Fruit fly (Drosophila melanogaster) whole organism, embryonic: ENCODE data around the gene Peritrophin-15a.
A peak's percentile ranks its signal among the peaks of the same experiment; 100 is the strongest.

ENCODE experiments used
- Adf1 ChIP-seq: fragments of 200-800 bp; sonication (Bioruptor generic); IDR thresholded peaks from 2 replicates; pipeline ENCODE4 v1.3.6; 2022; ENCODE audit warnings: missing biosample characterization, missing genetic modification characterization
- Antp ChIP-seq: fragments of 200-800 bp; sonication (Bioruptor generic); optimal IDR thresholded peaks from 3 replicates; lab custom pipeline; 2016; ENCODE audit warnings: missing biosample characterization, missing genetic modification characterization
- B-H2 ChIP-seq: fragments of 200-800 bp; sonication (Bioruptor generic); optimal IDR thresholded peaks from 2 replicates; lab custom pipeline; 2018; ENCODE audit warnings: missing biosample characterization, mild to moderate bottlenecking, missing genetic modification characterization
- BEAF-32 ChIP-seq: fragments of 200-800 bp; sonication (Bioruptor generic); optimal IDR thresholded peaks from 3 replicates; lab custom pipeline; 2017; ENCODE audit warnings: missing biosample characterization, missing genetic modification characterization, mild to moderate bottlenecking, moderate library complexity, missing genetic modification reagents
- Bdp1 ChIP-seq: fragments of 200-800 bp; sonication (Bioruptor generic); optimal IDR thresholded peaks from 3 replicates; lab custom pipeline; 2016; ENCODE audit warnings: missing biosample characterization, missing genetic modification characterization
- Bgb ChIP-seq: fragments of 200-800 bp; sonication (Bioruptor generic); IDR thresholded peaks from 2 replicates; pipeline ENCODE4 v1.3.6; 2022; ENCODE audit warnings: missing biosample characterization, missing genetic modification characterization; ENCODE audit not compliant: partially characterized antibody
- CG10267 ChIP-seq: fragments of 200-800 bp; sonication (Bioruptor generic); optimal IDR thresholded peaks from 2 replicates; lab custom pipeline; 2018; ENCODE audit warnings: missing biosample characterization, mild to moderate bottlenecking, missing genetic modification characterization, moderate library complexity
- CG10543 ChIP-seq: fragments of 200-800 bp; sonication (Bioruptor generic); optimal IDR thresholded peaks from 3 replicates; lab custom pipeline; 2017; ENCODE audit warnings: missing biosample characterization, mild to moderate bottlenecking, missing genetic modification characterization, moderate library complexity
- CG13287 ChIP-seq: fragments of 200-800 bp; sonication (Bioruptor generic); IDR thresholded peaks from 2 replicates; pipeline ENCODE4 v1.3.6; 2022; ENCODE audit warnings: missing biosample characterization, missing genetic modification characterization; ENCODE audit not compliant: partially characterized antibody
- CG14710 ChIP-seq: fragments of 200-800 bp; sonication (Bioruptor generic); optimal IDR thresholded peaks from 3 replicates; lab custom pipeline; 2019; ENCODE audit warnings: missing biosample characterization, mild to moderate bottlenecking, missing genetic modification characterization, moderate library complexity
- CG17361 ChIP-seq: fragments of 200-800 bp; sonication (Bioruptor generic); IDR thresholded peaks from 3 replicates; pipeline ENCODE4 v1.3.6; 2022; ENCODE audit warnings: missing biosample characterization, missing genetic modification characterization
- CG17385 ChIP-seq: fragments of 200-800 bp; sonication (Bioruptor generic); optimal IDR thresholded peaks from 3 replicates; lab custom pipeline; 2018; ENCODE audit warnings: missing biosample characterization, mild to moderate bottlenecking, missing genetic modification characterization
- CG17829 ChIP-seq: fragments of 200-800 bp; optimal IDR thresholded peaks from 2 replicates; lab custom pipeline; 2019; ENCODE audit warnings: missing biosample characterization, mild to moderate bottlenecking, missing genetic modification characterization, moderate library complexity
- CG31224 ChIP-seq: fragments of 200-800 bp; sonication (Bioruptor generic); IDR thresholded peaks from 2 replicates; pipeline ENCODE4 v1.3.6; 2022; ENCODE audit warnings: missing biosample characterization, missing genetic modification characterization
- CG34422 ChIP-seq: fragments of 200-800 bp; sonication (Bioruptor generic); IDR thresholded peaks from 3 replicates; pipeline ENCODE4 v1.3.6; 2022; ENCODE audit warnings: missing biosample characterization, missing genetic modification characterization
- CG4282 ChIP-seq: fragments of 200-800 bp; sonication (Bioruptor generic); optimal IDR thresholded peaks from 2 replicates; lab custom pipeline; 2016; ENCODE audit warnings: missing biosample characterization, missing genetic modification characterization
- CG7786 ChIP-seq: fragments of 200-800 bp; sonication (Bioruptor generic); optimal IDR thresholded peaks from 2 replicates; lab custom pipeline; 2016; ENCODE audit warnings: missing biosample characterization, missing genetic modification characterization
- CG8089 ChIP-seq: fragments of 200-800 bp; sonication (Bioruptor generic); optimal IDR thresholded peaks from 3 replicates; lab custom pipeline; 2016; ENCODE audit warnings: missing biosample characterization, missing genetic modification characterization
- CG8924 ChIP-seq: fragments of 200-800 bp; optimal IDR thresholded peaks from 3 replicates; lab custom pipeline; 2019; ENCODE audit warnings: missing biosample characterization, mild to moderate bottlenecking, missing genetic modification characterization, moderate library complexity
- CG9932 ChIP-seq: fragments of 200-800 bp; sonication (Bioruptor generic); IDR thresholded peaks from 2 replicates; pipeline ENCODE4 v1.3.6; 2022; ENCODE audit warnings: missing biosample characterization, missing genetic modification characterization
- Dll ChIP-seq: fragments of 200-800 bp; sonication (Bioruptor generic); IDR thresholded peaks from 4 replicates; pipeline ENCODE4 v1.3.6; 2022; ENCODE audit warnings: missing biosample characterization, missing genetic modification characterization; ENCODE audit not compliant: partially characterized antibody
- Dp ChIP-seq: fragments of 200-800 bp; sonication (Bioruptor generic); optimal IDR thresholded peaks from 2 replicates; lab custom pipeline; 2018; ENCODE audit warnings: missing biosample characterization, mild to moderate bottlenecking, missing genetic modification characterization, moderate library complexity
- Dref ChIP-seq: fragments of 200-800 bp; sonication (Bioruptor generic); IDR thresholded peaks from 2 replicates; pipeline ENCODE4 v1.3.6; 2022; ENCODE audit warnings: missing biosample characterization, missing genetic modification characterization
- E2f2 ChIP-seq: fragments of 200-800 bp; sonication (Bioruptor generic); IDR thresholded peaks from 2 replicates; pipeline ENCODE4 v1.3.6; 2022; ENCODE audit warnings: missing biosample characterization, missing genetic modification characterization
- Fer1 ChIP-seq: fragments of 200-800 bp; sonication (Bioruptor generic); optimal IDR thresholded peaks from 2 replicates; lab custom pipeline; 2017; ENCODE audit warnings: missing biosample characterization, mild to moderate bottlenecking, missing genetic modification characterization
- H2.0 ChIP-seq: fragments of 200-800 bp; sonication (Bioruptor generic); IDR thresholded peaks from 2 replicates; pipeline ENCODE4 v1.3.6; 2022; ENCODE audit warnings: missing biosample characterization, missing genetic modification characterization
- HmgZ ChIP-seq: fragments of 200-800 bp; sonication (Bioruptor generic); optimal IDR thresholded peaks from 2 replicates; lab custom pipeline; 2018; ENCODE audit warnings: missing biosample characterization, mild to moderate bottlenecking, missing genetic modification characterization
- MESR4 ChIP-seq: fragments of 200-800 bp; sonication (Bioruptor generic); optimal IDR thresholded peaks from 2 replicates; lab custom pipeline; 2018; ENCODE audit warnings: missing biosample characterization, mild to moderate bottlenecking, missing genetic modification characterization, moderate library complexity
- Myb ChIP-seq: fragments of 200-800 bp; sonication (Bioruptor generic); optimal IDR thresholded peaks from 2 replicates; lab custom pipeline; 2016; ENCODE audit warnings: missing biosample characterization, missing genetic modification characterization
- NC2β ChIP-seq: fragments of 200-800 bp; sonication (Bioruptor generic); optimal IDR thresholded peaks from 2 replicates; lab custom pipeline; 2016; ENCODE audit warnings: missing biosample characterization, missing genetic modification characterization
- Opbp ChIP-seq: fragments of 200-800 bp; sonication (Bioruptor generic); IDR thresholded peaks from 3 replicates; pipeline ENCODE4 v1.3.6; 2022; ENCODE audit warnings: missing biosample characterization, missing genetic modification characterization; ENCODE audit not compliant: partially characterized antibody
- Xbp1 ChIP-seq: fragments of 200-800 bp; sonication (Bioruptor generic); optimal IDR thresholded peaks from 3 replicates; lab custom pipeline; 2016; ENCODE audit warnings: missing biosample characterization, mild to moderate bottlenecking, missing genetic modification characterization
- Xrp1 ChIP-seq: fragments of 200-800 bp; sonication (Bioruptor generic); IDR thresholded peaks from 2 replicates; pipeline ENCODE4 v1.3.6; 2022; ENCODE audit warnings: missing biosample characterization, missing genetic modification characterization
- amos ChIP-seq: fragments of 200-800 bp; sonication (Bioruptor generic); IDR thresholded peaks from 2 replicates; pipeline ENCODE4 v1.3.6; 2022; ENCODE audit warnings: missing biosample characterization, missing genetic modification characterization; ENCODE audit not compliant: partially characterized antibody
- ci ChIP-seq: fragments of 200-800 bp; sonication (Bioruptor generic); IDR thresholded peaks from 3 replicates; pipeline ENCODE4 v1.3.6; 2022; ENCODE audit warnings: missing biosample characterization, missing genetic modification characterization
- crc ChIP-seq: fragments of 200-800 bp; sonication (Bioruptor generic); optimal IDR thresholded peaks from 2 replicates; lab custom pipeline; 2016; ENCODE audit warnings: missing biosample characterization, missing genetic modification characterization
- dm ChIP-seq: fragments of 200-800 bp; sonication (Bioruptor generic); optimal IDR thresholded peaks from 3 replicates; lab custom pipeline; 2016; ENCODE audit warnings: missing biosample characterization, missing genetic modification characterization
- dpn ChIP-seq, 2 experiments: fragments of 200-800 bp; sonication (Bioruptor generic); optimal IDR thresholded peaks; 3 replicates each; lab custom pipeline; 2016; ENCODE audit warnings: missing biosample characterization in 2 of 2, missing genetic modification characterization in 2 of 2
- fu2 ChIP-seq: fragments of 200-800 bp; sonication (Bioruptor generic); optimal IDR thresholded peaks from 2 replicates; lab custom pipeline; 2016; ENCODE audit warnings: missing biosample characterization, missing genetic modification characterization
- hb ChIP-seq: fragments of 200-800 bp; sonication (Bioruptor generic); IDR thresholded peaks from 3 replicates; pipeline ENCODE4 v1.3.6; 2022; ENCODE audit warnings: missing biosample characterization, missing genetic modification characterization; ENCODE audit not compliant: partially characterized antibody
- jumu ChIP-seq: fragments of 200-800 bp; sonication (Bioruptor generic); optimal IDR thresholded peaks from 3 replicates; lab custom pipeline; 2016; ENCODE audit warnings: missing biosample characterization, missing genetic modification characterization
- klu ChIP-seq: fragments of 200-800 bp; sonication (Bioruptor generic); IDR thresholded peaks from 2 replicates; pipeline ENCODE4 v1.3.6; 2022; ENCODE audit warnings: missing biosample characterization, missing genetic modification characterization
- maf-S ChIP-seq: fragments of 200-800 bp; sonication (Bioruptor generic); optimal IDR thresholded peaks from 2 replicates; lab custom pipeline; 2016; ENCODE audit warnings: missing biosample characterization, missing genetic modification characterization
- slbo ChIP-seq: fragments of 200-800 bp; sonication (Bioruptor generic); IDR thresholded peaks from 2 replicates; pipeline ENCODE4 v1.3.6; 2022; ENCODE audit warnings: missing biosample characterization, missing genetic modification characterization
- so ChIP-seq: fragments of 200-800 bp; sonication (Bioruptor generic); IDR thresholded peaks from 3 replicates; pipeline ENCODE4 v1.3.6; 2022; ENCODE audit warnings: missing biosample characterization, missing genetic modification characterization
- sob ChIP-seq: fragments of 200-800 bp; sonication (Bioruptor generic); IDR thresholded peaks from 2 replicates; pipeline ENCODE4 v1.3.6; 2022; ENCODE audit warnings: missing biosample characterization, missing genetic modification characterization
- tin ChIP-seq: fragments of 200-800 bp; sonication (Bioruptor generic); optimal IDR thresholded peaks from 3 replicates; lab custom pipeline; 2016; ENCODE audit warnings: missing biosample characterization, missing genetic modification characterization
- tna ChIP-seq: fragments of 200-800 bp; sonication (Bioruptor generic); IDR thresholded peaks from 2 replicates; pipeline ENCODE4 v1.3.6; 2022; ENCODE audit warnings: missing biosample characterization, missing genetic modification characterization; ENCODE audit not compliant: partially characterized antibody
- trem ChIP-seq: fragments of 200-800 bp; optimal IDR thresholded peaks from 3 replicates; lab custom pipeline; 2019; ENCODE audit warnings: missing biosample characterization, mild to moderate bottlenecking, missing genetic modification characterization, moderate library complexity
- vvl ChIP-seq: fragments of 200-800 bp; sonication (Bioruptor generic); IDR thresholded peaks from 2 replicates; pipeline ENCODE4 v1.3.6; 2022; ENCODE audit warnings: missing biosample characterization, missing genetic modification characterization

Gene Peritrophin-15a

dm6 chr2L:8437176-8437575 is 41.3 kb upstream of the Peritrophin-15a start, which contains the start of the genes D12 and Chrac-14:
Gene D12 (minus strand): TSS chr2L:8437365.
Gene Chrac-14 (plus strand): TSS chr2L:8437405.
- TF ChIP-seq jumu (GFP tag; lab: Kevin White, UChicago) (peak; percentile 36), Myb (GFP tag; lab: Kevin White, UChicago) (peak; percentile 54), amos (peak; percentile 30; the same call in 1 of the 2 replicates), BEAF-32 (GFP tag; lab: Kevin White, UChicago) (peak; percentile 26), CG31224 (no peak), H2.0 (GFP tag; lab: Robert Waterston, UW) (peak; percentile 37; the same call in 1 of the 2 replicates), CG7786 (peak; percentile 14), CG10543 (GFP tag; lab: Kevin White, UChicago) (no peak), ci (GFP tag; lab: Robert Waterston, UW) (peak; percentile 64; the same call in 1 of the 3 replicates), maf-S (GFP tag; lab: Kevin White, UChicago) (peak; percentile 32), slbo (GFP tag; lab: Robert Waterston, UW) (peak; percentile 37; the same call in 1 of the 2 replicates), MESR4 (peak; percentile 42), Adf1 (GFP tag; lab: Robert Waterston, UW) (0 out of 2 replicates have a peak, but pooled peaks have one; percentile 16), dpn (GFP tag; optimal IDR thresholded peaks at IDR 0.05; lab: Kevin White, UChicago) (peak in 1 of 2 experiments; percentile 5), HmgZ (tag; lab: Kevin White, UChicago) (peak; percentile 18), CG13287 (GFP tag; lab: Robert Waterston, UW) (0 out of 2 replicates have a peak, but pooled peaks have one; percentile 33), trem (tag; lab: Kevin White, UChicago) (peak; percentile 49), tin (GFP tag; lab: Kevin White, UChicago) (peak; percentile 27), sob (peak; percentile 69; the same call in 1 of the 2 replicates), hb (no peak), Antp (GFP tag; lab: Kevin White, UChicago) (peak; percentile 56), CG4282 (peak; percentile 0), Bdp1 (peak; percentile 16), Bgb (GFP tag; lab: Robert Waterston, UW) (peak; percentile 9; the same call in 1 of the 2 replicates), Dll (GFP tag; lab: Robert Waterston, UW) (0 out of 4 replicates have a peak, but pooled peaks have one; percentile 26), crc (GFP tag; lab: Kevin White, UChicago) (no peak), CG14710 (tag; lab: Kevin White, UChicago) (peak; percentile 29), B-H2 (GFP tag; lab: Kevin White, UChicago) (peak; percentile 15), CG34422 (GFP tag; lab: Robert Waterston, UW) (peak; percentile 39; the same call in 1 of the 3 replicates), NC2β (GFP tag; lab: Kevin White, UChicago) (peak; percentile 11), CG17361 (GFP tag; lab: Robert Waterston, UW) (no peak), CG8089 (GFP tag; lab: Kevin White, UChicago) (peak; percentile 18), E2f2 (GFP tag; lab: Robert Waterston, UW) (peak; percentile 73), dm (GFP tag; lab: Kevin White, UChicago) (peak; percentile 24), CG9932 (GFP tag; lab: Robert Waterston, UW) (peak; percentile 39; the same call in 1 of the 2 replicates), CG8924 (tag; lab: Kevin White, UChicago) (no peak), CG17385 (GFP tag; lab: Kevin White, UChicago) (no peak), vvl (GFP tag; lab: Robert Waterston, UW) (0 out of 2 replicates have a peak, but pooled peaks have one; percentile 17), klu (GFP tag; lab: Robert Waterston, UW) (no peak), Dref (0 out of 2 replicates have a peak, but pooled peaks have one; percentile 15), Opbp (0 out of 3 replicates have a peak, but pooled peaks have one; percentile 7), so (GFP tag; lab: Robert Waterston, UW) (no peak), Xrp1 (GFP tag; lab: Robert Waterston, UW) (peak; percentile 12; the same call in 1 of the 2 replicates), CG10267 (tag; lab: Kevin White, UChicago) (peak; percentile 93), Fer1 (no peak), Dp (GFP tag; lab: Kevin White, UChicago) (peak; percentile 70), CG17829 (tag; lab: Kevin White, UChicago) (peak; percentile 9), fu2 (peak; percentile 18), Xbp1 (GFP tag; lab: Kevin White, UChicago) (peak; percentile 23), tna (no peak)
